Worm (Caenorhabditis elegans) whole organism, L1 larva: Measurements from ENCODE around the gene B0546.3.
"Not testable (repeated sequence)": the region's sequence is repeated elsewhere in the genome, so short reads cannot be mapped to it uniquely, and the experiment has no call there.

Source experiments
- blmp-1 ChIP-seq: fragments of 150-350 bp; optimal IDR thresholded peaks from 2 replicates; lab custom pipeline; 2014; ENCODE audit warnings: missing biosample characterization, missing genetic modification characterization
- ceh-63 ChIP-seq: fragments of 200-800 bp; sonication (Bioruptor generic); optimal IDR thresholded peaks from 2 replicates; lab custom pipeline; 2018; ENCODE audit warnings: mild to moderate bottlenecking, missing genetic modification characterization, missing compliant biosample characterization
- dsc-1 ChIP-seq: sonication (generic microtip); optimal IDR thresholded peaks from 2 replicates; lab custom pipeline; 2016; ENCODE audit warnings: mild to moderate bottlenecking, missing genetic modification characterization, missing compliant biosample characterization
- efl-1 ChIP-seq, 4 experiments: fragments of 150-350 bp; optimal IDR thresholded peaks in 3 of 4; peaks in 1 of 4; 1 replicate in 1 of 4; 2 replicates in 3 of 4; lab custom pipeline; 2014; ENCODE audit warnings: missing biosample characterization in 2 of 4, missing genetic modification characterization in 2 of 4, missing genetic modification reagents in 2 of 4
- fkh-4 ChIP-seq: sonication (generic microtip); optimal IDR thresholded peaks from 2 replicates; lab custom pipeline; 2016; ENCODE audit warnings: missing compliant biosample characterization, missing genetic modification characterization, borderline replicate concordance
- lin-39 ChIP-seq: fragments of 150-350 bp; optimal IDR thresholded peaks from 2 replicates; lab custom pipeline; 2014; ENCODE audit warnings: missing biosample characterization, missing genetic modification reagents, missing genetic modification characterization
- lir-3 ChIP-seq: sonication (generic microtip); optimal IDR thresholded peaks from 2 replicates; lab custom pipeline; 2016; ENCODE audit warnings: mild to moderate bottlenecking, missing genetic modification characterization, moderate library complexity, missing compliant biosample characterization; ENCODE audit not compliant: poor library complexity
- mdl-1 ChIP-seq, 2 experiments: fragments of 150-350 bp; optimal IDR thresholded peaks; 2 replicates each; lab custom pipeline; 2014 to 2017; ENCODE audit warnings: missing biosample characterization in 2 of 2, missing genetic modification characterization in 2 of 2, inconsistent platforms in 1 of 2
- nhr-237 ChIP-seq: fragments of 150-350 bp; optimal IDR thresholded peaks from 2 replicates; lab custom pipeline; 2014; ENCODE audit warnings: missing biosample characterization, missing genetic modification characterization
- nhr-85 ChIP-seq: sonication (generic microtip); peaks from one replicate; lab custom pipeline; 2016; ENCODE audit warnings: missing genetic modification characterization, inconsistent platforms, missing compliant biosample characterization
- skn-1 ChIP-seq: fragments of 150-350 bp; optimal IDR thresholded peaks from 2 replicates; lab custom pipeline; 2014; ENCODE audit warnings: missing biosample characterization, missing genetic modification characterization
- unc-62 ChIP-seq: fragments of 150-350 bp; optimal IDR thresholded peaks from 2 replicates; lab custom pipeline; 2014; ENCODE audit warnings: missing biosample characterization, missing genetic modification reagents, missing genetic modification characterization
- ztf-4 ChIP-seq: fragments of 150-350 bp; optimal IDR thresholded peaks from 2 replicates; lab custom pipeline; 2014; ENCODE audit warnings: missing biosample characterization, missing genetic modification characterization

- not testable (repeated sequence) for TF ChIP-seq unc-62; nhr-85; dsc-1 (tag; lab: Kevin White, UChicago); skn-1 (tag; lab: Kevin White, UChicago); lir-3; mdl-1 (tag; optimal IDR thresholded peaks at IDR 0.05; lab: Kevin White, UChicago); blmp-1 (tag; lab: Kevin White, UChicago); nhr-237 (tag; lab: Kevin White, UChicago); ceh-63; fkh-4 (tag; lab: Kevin White, UChicago); lin-39 (tag; lab: Kevin White, UChicago); efl-1 (optimal IDR thresholded peaks at IDR 0.05; lab: Kevin White, UChicago); efl-1 (GFP tag; optimal IDR thresholded peaks at IDR 0.05 in 1 of 2; lab: Kevin White, UChicago); ztf-4
Observed at ce11 chrIV:3331758-3332157, 50.9 kb downstream of the B0546.3 start, which contains the start of gene F42A6.5.
